Worm (Caenorhabditis elegans) whole organism, L1 larva: ENCODE measurements around the gene F09B9.4.

ENCODE experiments used
- C16A3.4 ChIP-seq: fragments of 150-350 bp; optimal IDR thresholded peaks from 2 replicates; lab custom pipeline; 2014; ENCODE audit warnings: missing biosample characterization, missing genetic modification characterization
- C34B4.2 ChIP-seq: sonication (generic microtip); optimal IDR thresholded peaks from 2 replicates; lab custom pipeline; 2017; ENCODE audit warnings: mild to moderate bottlenecking, missing genetic modification characterization, missing compliant biosample characterization
- F16B12.6 ChIP-seq: fragments of 150-350 bp; optimal IDR thresholded peaks from 2 replicates; lab custom pipeline; 2014; ENCODE audit warnings: missing biosample characterization, missing genetic modification characterization
- Y116A8C.19 ChIP-seq: sonication (generic microtip); optimal IDR thresholded peaks from 2 replicates; lab custom pipeline; 2016; ENCODE audit warnings: missing compliant biosample characterization, missing genetic modification characterization, borderline replicate concordance
- aha-1 ChIP-seq: fragments of 150-350 bp; optimal IDR thresholded peaks from 2 replicates; lab custom pipeline; 2014; ENCODE audit warnings: missing biosample characterization, missing genetic modification characterization
- alr-1 ChIP-seq: fragments of 200-800 bp; sonication (Bioruptor generic); optimal IDR thresholded peaks from 2 replicates; lab custom pipeline; 2018; ENCODE audit warnings: borderline replicate concordance, mild to moderate bottlenecking, missing genetic modification characterization, missing compliant biosample characterization
- aly-2 ChIP-seq: fragments of 150-350 bp; optimal IDR thresholded peaks from 2 replicates; lab custom pipeline; 2014; ENCODE audit warnings: missing biosample characterization, missing genetic modification characterization
- ama-1 ChIP-seq: fragments of 150-350 bp; optimal IDR thresholded peaks from 2 replicates; lab custom pipeline; 2014
- ceh-63 ChIP-seq: fragments of 200-800 bp; sonication (Bioruptor generic); optimal IDR thresholded peaks from 2 replicates; lab custom pipeline; 2018; ENCODE audit warnings: mild to moderate bottlenecking, missing genetic modification characterization, missing compliant biosample characterization
- ceh-82 ChIP-seq, 3 experiments: fragments of 150-350 bp in 1 of 3; sonication (generic microtip) in 2 of 3; optimal IDR thresholded peaks; 2 replicates each; lab custom pipeline; 2014 to 2017; ENCODE audit warnings: missing biosample characterization in 3 of 3, missing genetic modification characterization in 3 of 3
- dpl-1 ChIP-seq, 3 experiments: fragments of 150-350 bp in 2 of 3; sonication (generic microtip) in 1 of 3; optimal IDR thresholded peaks; 2 replicates each; lab custom pipeline; 2014 to 2017; ENCODE audit warnings: missing biosample characterization in 3 of 3, missing genetic modification characterization in 3 of 3, missing genetic modification reagents in 3 of 3
- dsc-1 ChIP-seq: sonication (generic microtip); optimal IDR thresholded peaks from 2 replicates; lab custom pipeline; 2016; ENCODE audit warnings: mild to moderate bottlenecking, missing genetic modification characterization, missing compliant biosample characterization
- efl-1 ChIP-seq, 4 experiments: fragments of 150-350 bp; optimal IDR thresholded peaks in 3 of 4; peaks in 1 of 4; 1 replicate in 1 of 4; 2 replicates in 3 of 4; lab custom pipeline; 2014; ENCODE audit warnings: missing biosample characterization in 2 of 4, missing genetic modification characterization in 2 of 4, missing genetic modification reagents in 2 of 4
- efl-3 ChIP-seq: fragments of 200-800 bp; sonication (Bioruptor generic); optimal IDR thresholded peaks from 2 replicates; lab custom pipeline; 2018; ENCODE audit warnings: mild to moderate bottlenecking, missing genetic modification characterization, missing compliant biosample characterization
- egl-13 ChIP-seq: sonication (generic microtip); optimal IDR thresholded peaks from 2 replicates; lab custom pipeline; 2016; ENCODE audit warnings: missing genotype, missing genetic modification reagents, missing genetic modification characterization, missing compliant biosample characterization
- elt-3 ChIP-seq, 6 experiments: fragments of 150-350 bp in 1 of 6; sonication (generic microtip); optimal IDR thresholded peaks; 2 replicates each; lab custom pipeline; 2017 to 2018; ENCODE audit warnings: missing biosample characterization in 6 of 6, missing genetic modification characterization in 6 of 6, inconsistent platforms in 1 of 6
- fkh-8 ChIP-seq: sonication (generic microtip); optimal IDR thresholded peaks from 2 replicates; lab custom pipeline; 2016; ENCODE audit warnings: mild to moderate bottlenecking, missing genetic modification characterization, missing compliant biosample characterization
- grh-1 ChIP-seq: fragments of 200-800 bp; sonication (Bioruptor generic); IDR thresholded peaks from 2 replicates; pipeline ENCODE4 v1.3.6; 2022; ENCODE audit warnings: missing genetic modification reagents, missing genetic modification characterization, missing compliant biosample characterization
- hlh-17 ChIP-seq: fragments of 200-800 bp; sonication (Bioruptor generic); optimal IDR thresholded peaks from 2 replicates; lab custom pipeline; 2018; ENCODE audit warnings: missing genetic modification characterization, mild to moderate bottlenecking, missing compliant biosample characterization, moderate library complexity, borderline replicate concordance
- hlh-4 ChIP-seq: sonication (generic microtip); optimal IDR thresholded peaks from 2 replicates; lab custom pipeline; 2016; ENCODE audit warnings: mild to moderate bottlenecking, missing genetic modification characterization, missing compliant biosample characterization
- irx-1 ChIP-seq: sonication (generic microtip); optimal IDR thresholded peaks from 2 replicates; lab custom pipeline; 2016; ENCODE audit warnings: missing genetic modification characterization, missing compliant biosample characterization
- lin-14 ChIP-seq: fragments of 200-800 bp; sonication (Bioruptor generic); optimal IDR thresholded peaks from 2 replicates; lab custom pipeline; 2018; ENCODE audit warnings: mild to moderate bottlenecking, missing genetic modification characterization, moderate library complexity, missing compliant biosample characterization
- lin-15B ChIP-seq: fragments of 150-350 bp; sonication (generic microtip); optimal IDR thresholded peaks from 3 replicates; lab custom pipeline; 2014; ENCODE audit warnings: missing biosample characterization, missing genetic modification characterization
- lin-35 ChIP-seq, 2 experiments: fragments of 150-350 bp; optimal IDR thresholded peaks; 2 replicates each; lab custom pipeline; 2014; ENCODE audit warnings: missing biosample characterization in 2 of 2, missing genetic modification characterization in 2 of 2, missing genetic modification reagents in 2 of 2
- lir-3 ChIP-seq: sonication (generic microtip); optimal IDR thresholded peaks from 2 replicates; lab custom pipeline; 2016; ENCODE audit warnings: mild to moderate bottlenecking, missing genetic modification characterization, moderate library complexity, missing compliant biosample characterization; ENCODE audit not compliant: poor library complexity
- mep-1 ChIP-seq: fragments of 150-350 bp; optimal IDR thresholded peaks from 2 replicates; lab custom pipeline; 2014; ENCODE audit warnings: missing biosample characterization, missing genetic modification characterization
- nhr-12 ChIP-seq: sonication (generic microtip); optimal IDR thresholded peaks from 2 replicates; lab custom pipeline; 2017; ENCODE audit warnings: missing biosample characterization, missing genetic modification characterization
- nhr-19 ChIP-seq: fragments of 200-800 bp; sonication (Bioruptor generic); conservative IDR thresholded peaks from 2 replicates; pipeline ENCODE4 v1.3.6; 2022; ENCODE audit warnings: missing genetic modification characterization, missing compliant biosample characterization
- nhr-237 ChIP-seq: fragments of 150-350 bp; optimal IDR thresholded peaks from 2 replicates; lab custom pipeline; 2014; ENCODE audit warnings: missing biosample characterization, missing genetic modification characterization
- nhr-28 ChIP-seq: fragments of 150-350 bp; optimal IDR thresholded peaks from 2 replicates; lab custom pipeline; 2014; ENCODE audit warnings: missing biosample characterization, missing genetic modification characterization
- nhr-47 ChIP-seq: sonication (generic microtip); optimal IDR thresholded peaks from 2 replicates; lab custom pipeline; 2016; ENCODE audit warnings: mild to moderate bottlenecking, missing genetic modification characterization, moderate library complexity, missing compliant biosample characterization
- nhr-71 ChIP-seq: sonication (generic microtip); optimal IDR thresholded peaks from 2 replicates; lab custom pipeline; 2016; ENCODE audit warnings: mild to moderate bottlenecking, missing genetic modification characterization, moderate library complexity, missing compliant biosample characterization
- nhr-76 ChIP-seq: sonication (generic microtip); optimal IDR thresholded peaks from 2 replicates; lab custom pipeline; 2017; ENCODE audit warnings: missing biosample characterization, missing genetic modification characterization
- nhr-84 ChIP-seq: sonication (generic microtip); optimal IDR thresholded peaks from 2 replicates; lab custom pipeline; 2017; ENCODE audit warnings: missing biosample characterization, missing genetic modification characterization
- nhr-85 ChIP-seq: sonication (generic microtip); peaks from one replicate; lab custom pipeline; 2016; ENCODE audit warnings: missing genetic modification characterization, inconsistent platforms, missing compliant biosample characterization
- nhr-90 ChIP-seq: sonication (generic microtip); optimal IDR thresholded peaks from 2 replicates; lab custom pipeline; 2016; ENCODE audit warnings: mild to moderate bottlenecking, missing genetic modification characterization, missing compliant biosample characterization; ENCODE audit not compliant: poor library complexity
- pax-3 ChIP-seq: fragments of 200-800 bp; sonication (Bioruptor generic); optimal IDR thresholded peaks from 2 replicates; lab custom pipeline; 2018; ENCODE audit warnings: mild to moderate bottlenecking, missing genetic modification characterization, moderate library complexity, missing compliant biosample characterization
- pqm-1 ChIP-seq: sonication (generic microtip); optimal IDR thresholded peaks from 3 replicates; lab custom pipeline; 2017; ENCODE audit warnings: missing biosample characterization, missing genetic modification characterization
- rnt-1 ChIP-seq: sonication (generic microtip); optimal IDR thresholded peaks from 2 replicates; lab custom pipeline; 2016; ENCODE audit warnings: mild to moderate bottlenecking, missing genetic modification characterization, moderate library complexity, missing compliant biosample characterization
- snu-23 ChIP-seq: sonication (generic microtip); optimal IDR thresholded peaks from 2 replicates; lab custom pipeline; 2016; ENCODE audit warnings: missing genetic modification characterization, missing compliant biosample characterization
- sox-4 ChIP-seq: sonication (generic microtip); optimal IDR thresholded peaks from 2 replicates; lab custom pipeline; 2016; ENCODE audit warnings: missing genetic modification characterization, missing compliant biosample characterization
- sptf-1 ChIP-seq: fragments of 150-350 bp; optimal IDR thresholded peaks from 2 replicates; lab custom pipeline; 2014; ENCODE audit warnings: missing biosample characterization, missing genetic modification characterization
- swsn-7 ChIP-seq: sonication (generic microtip); optimal IDR thresholded peaks from 2 replicates; lab custom pipeline; 2016; ENCODE audit warnings: missing genetic modification characterization, missing compliant biosample characterization
- unc-30 ChIP-seq: sonication (generic microtip); optimal IDR thresholded peaks from 2 replicates; lab custom pipeline; 2017; ENCODE audit warnings: missing biosample characterization, missing genetic modification characterization
- unc-86 ChIP-seq: sonication (generic microtip); optimal IDR thresholded peaks from 2 replicates; lab custom pipeline; 2016; ENCODE audit warnings: missing genetic modification characterization, missing compliant biosample characterization
- unc-98 ChIP-seq: fragments of 200-800 bp; sonication (Bioruptor generic); IDR thresholded peaks from 2 replicates; pipeline ENCODE4 v1.3.6; 2022; ENCODE audit warnings: missing genetic modification characterization, missing compliant biosample characterization
- xbp-1 ChIP-seq: sonication (generic microtip); optimal IDR thresholded peaks from 2 replicates; lab custom pipeline; 2016; ENCODE audit warnings: missing genetic modification characterization, missing compliant biosample characterization
- zip-4 ChIP-seq: fragments of 200-800 bp; sonication (Bioruptor generic); optimal IDR thresholded peaks from 2 replicates; lab custom pipeline; 2018; ENCODE audit warnings: mild to moderate bottlenecking, missing genetic modification characterization, moderate library complexity, missing compliant biosample characterization
- ztf-11 ChIP-seq, 2 experiments: sonication (generic microtip); optimal IDR thresholded peaks; 2 replicates each; lab custom pipeline; 2016 to 2017; ENCODE audit warnings: missing genetic modification characterization in 2 of 2, missing biosample characterization in 1 of 2, missing compliant biosample characterization in 1 of 2
- ztf-4 ChIP-seq: fragments of 150-350 bp; optimal IDR thresholded peaks from 2 replicates; lab custom pipeline; 2014; ENCODE audit warnings: missing biosample characterization, missing genetic modification characterization

Gene F09B9.4

DNA sequence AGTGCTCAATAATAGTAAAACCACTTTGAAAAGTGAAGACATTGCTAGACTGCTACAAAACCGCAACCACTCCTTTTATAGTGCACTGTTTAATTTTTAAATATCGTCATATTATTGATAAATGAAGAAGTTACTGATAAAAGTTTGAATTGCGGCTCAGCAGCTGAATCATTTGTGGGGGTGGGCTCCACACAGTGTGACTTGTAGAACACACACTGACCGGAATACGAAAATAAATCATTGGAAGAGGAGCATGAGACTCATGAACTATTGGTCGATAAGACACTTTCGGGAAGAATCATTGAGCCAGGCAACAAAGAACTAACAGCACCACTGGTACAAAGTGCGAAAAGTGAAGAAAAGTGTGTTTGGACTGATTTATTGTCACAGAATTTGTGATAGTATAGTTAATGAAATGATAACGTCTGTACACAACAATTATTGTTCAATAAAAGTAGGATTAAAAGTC lies 18.4 kb upstream of the F09B9.4 start, which contains the start of gene oac-14 (continued):
- TF ChIP-seq lin-14 (GFP tag; lab: Kevin White, UChicago) (peak; percentile 15), egl-13 (tag; lab: Kevin White, UChicago) (no peak), efl-3 (GFP tag; lab: Kevin White, UChicago) (no peak), irx-1 (no peak)

ce11 chrX:10145011-10145410 lies 15.4 kb upstream of the F09B9.4 start:
- TF ChIP-seq aly-2: no peak
- TF ChIP-seq swsn-7 (tag; lab: Kevin White, UChicago): peak; percentile 66
- TF ChIP-seq lir-3 (tag; lab: Kevin White, UChicago): peak; percentile 49
- TF ChIP-seq nhr-85 (tag; lab: Kevin White, UChicago): peak; percentile 72
- peak; percentile 47 for TF ChIP-seq irx-1
- peak; percentile 51 for TF ChIP-seq rnt-1 (tag; lab: Kevin White, UChicago)
- TF ChIP-seq ceh-82 (tag; optimal IDR thresholded peaks at IDR 0.05; lab: Kevin White, UChicago): peak in 2 of 3 experiments; percentile 22 to 35
- no peak for TF ChIP-seq lin-15B (tag; lab: Kevin White, UChicago)
- TF ChIP-seq egl-13 (tag; lab: Kevin White, UChicago): peak; percentile 59
- no peak for TF ChIP-seq F16B12.6 (tag; lab: Kevin White, UChicago)
- TF ChIP-seq lin-35 (GFP tag; optimal IDR thresholded peaks at IDR 0.05; lab: Kevin White, UChicago): peak; percentile 14 to 62
- peak; percentile 81 for TF ChIP-seq nhr-47 (tag; lab: Kevin White, UChicago)
- TF ChIP-seq unc-86 (tag; lab: Kevin White, UChicago): peak; percentile 8
- peak; percentile 24 for TF ChIP-seq zip-4
- TF ChIP-seq nhr-28: no peak
- no peak for TF ChIP-seq nhr-84 (tag; lab: Kevin White, UChicago)
- no peak for TF ChIP-seq unc-30 (tag; lab: Kevin White, UChicago)
- no peak for TF ChIP-seq sptf-1 (tag; lab: Kevin White, UChicago)
- peak; percentile 1 for TF ChIP-seq pax-3 (tag; lab: Kevin White, UChicago)
- TF ChIP-seq efl-1 (optimal IDR thresholded peaks at IDR 0.05; lab: Kevin White, UChicago): peak in 1 of 2 experiments; percentile 23
- peak in 1 of 2 experiments; percentile 86 for TF ChIP-seq efl-1 (GFP tag; optimal IDR thresholded peaks at IDR 0.05 in 1 of 2; lab: Kevin White, UChicago)
- TF ChIP-seq unc-98 (GFP tag; lab: Robert Waterston, UW): 0 out of 2 replicates have a peak, but pooled peaks have one; percentile 18
- TF ChIP-seq nhr-237 (tag; lab: Kevin White, UChicago): no peak
- TF ChIP-seq C34B4.2 (tag; lab: Kevin White, UChicago): no peak
- no peak for TF ChIP-seq ceh-63 (GFP tag; lab: Kevin White, UChicago)
- TF ChIP-seq ztf-4 (tag; lab: Kevin White, UChicago): no peak
- peak; percentile 6 for TF ChIP-seq sox-4 (tag; lab: Kevin White, UChicago)
- no peak for TF ChIP-seq aha-1 (tag; lab: Kevin White, UChicago)
- peak; percentile 53 for TF ChIP-seq mep-1
- no peak for TF ChIP-seq hlh-17
- TF ChIP-seq C16A3.4 (tag; lab: Kevin White, UChicago): peak; percentile 38
- TF ChIP-seq dsc-1 (tag; lab: Kevin White, UChicago): peak; percentile 75
- peak; percentile 60 for TF ChIP-seq xbp-1 (tag; lab: Kevin White, UChicago)
- no peak for TF ChIP-seq alr-1 (tag; lab: Kevin White, UChicago)
- no peak for TF ChIP-seq elt-3 (tag; optimal IDR thresholded peaks at IDR 0.05; lab: Kevin White, UChicago)
- peak; percentile 77 for TF ChIP-seq snu-23 (GFP tag; lab: Kevin White, UChicago)
- TF ChIP-seq ama-1 (lab: Kevin White, UChicago): no peak
- peak in 1 of 2 experiments; percentile 46 for TF ChIP-seq ztf-11 (tag; optimal IDR thresholded peaks at IDR 0.05; lab: Kevin White, UChicago)
- no peak for TF ChIP-seq grh-1 (GFP tag; lab: Robert Waterston, UW)
- no peak for TF ChIP-seq nhr-12
- no peak for TF ChIP-seq fkh-8 (tag; lab: Kevin White, UChicago)
- no peak for TF ChIP-seq hlh-4
- no peak for TF ChIP-seq dpl-1 (GFP tag; optimal IDR thresholded peaks at IDR 0.05; lab: Kevin White, UChicago)
- peak; percentile 74 for TF ChIP-seq nhr-19 (GFP tag; lab: Robert Waterston, UW)
- TF ChIP-seq pqm-1 (tag; lab: Kevin White, UChicago): no peak
- peak; percentile 78 for TF ChIP-seq nhr-71 (tag; lab: Kevin White, UChicago)
- TF ChIP-seq Y116A8C.19: no peak
- TF ChIP-seq nhr-90 (tag; lab: Kevin White, UChicago): peak; percentile 80
- TF ChIP-seq nhr-76 (tag; lab: Kevin White, UChicago): no peak
